Worm (Caenorhabditis elegans): ENCODE measurements around the gene C02B10.6.

The C02B10.6 gene

DNA sequence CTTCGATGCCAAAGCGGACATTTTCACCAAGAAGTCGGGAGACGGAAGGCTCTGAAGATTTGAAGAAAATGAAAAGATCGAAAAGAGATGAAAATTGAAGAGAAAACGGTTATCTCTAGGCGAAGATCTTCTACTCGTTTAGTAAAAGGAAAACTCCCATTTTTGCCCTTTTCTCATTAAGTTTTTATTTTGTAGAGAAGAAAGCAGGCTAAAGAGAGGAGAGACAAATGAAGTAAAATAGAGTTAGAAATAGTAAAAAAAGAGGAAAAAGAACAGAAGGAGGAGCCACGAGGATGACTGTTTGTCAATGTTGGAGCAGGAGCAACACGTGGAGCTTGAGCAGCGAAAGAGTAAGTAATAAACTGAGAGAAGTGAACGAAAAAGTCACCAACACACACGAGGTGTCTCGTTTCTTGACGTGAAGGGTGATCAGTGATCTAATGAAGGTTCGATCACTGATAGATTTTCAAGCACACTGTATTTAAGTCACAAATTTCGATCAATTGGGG is 18.2 kb downstream of the C02B10.6 start, which contains the start of gene ivd-1:
TSS of gene ivd-1 (minus strand) at position 51 of the 509 bp plus-strand sequence.
- TF ChIP-seq grh-1 (GFP tag; IDR thresholded peaks at IDR 0.05) (no peak), blmp-1 (tag; optimal IDR thresholded peaks at IDR 0.05) (peak; percentile 86), snpc-4 (tag; optimal IDR thresholded peaks at IDR 0.05) (no peak), mdl-1 (tag; optimal IDR thresholded peaks at IDR 0.05) (peak in 1 of 2 experiments; percentile 81), mef-2 (tag; optimal IDR thresholded peaks at IDR 0.05) (no peak), nhr-19 (GFP tag; conservative IDR thresholded peaks at IDR 0.05) (no peak; the same call in 1 of the 2 replicates), jun-1 (tag; optimal IDR thresholded peaks at IDR 0.05) (no peak), ets-5 (GFP tag; IDR thresholded peaks at IDR 0.05) (no peak), nhr-90 (tag; optimal IDR thresholded peaks at IDR 0.05; ENCODE audit: poor library complexity) (no peak), fkh-10 (GFP tag; optimal IDR thresholded peaks at IDR 0.05) (no peak), ceh-8 (GFP tag; optimal IDR thresholded peaks at IDR 0.05) (no peak), ces-1 (GFP tag; optimal IDR thresholded peaks at IDR 0.05) (no peak), nhr-237 (tag; optimal IDR thresholded peaks at IDR 0.05) (no peak), isw-1 (GFP tag; IDR thresholded peaks at IDR 0.05) (no peak), lin-14 (GFP tag; optimal IDR thresholded peaks at IDR 0.05) (peak; percentile 51), ceh-88 (GFP tag; IDR thresholded peaks at IDR 0.05) (no peak), nhr-12 (tag; optimal IDR thresholded peaks at IDR 0.05) (no peak), egl-13 (tag; optimal IDR thresholded peaks at IDR 0.05) (no peak), fkh-4 (tag; optimal IDR thresholded peaks at IDR 0.05; ENCODE audit: borderline replicate concordance) (no peak), alr-1 (tag; optimal IDR thresholded peaks at IDR 0.05; ENCODE audit: borderline replicate concordance) (no peak), rnt-1 (tag; optimal IDR thresholded peaks at IDR 0.05) (peak; percentile 24), nhr-11 (tag; optimal IDR thresholded peaks at IDR 0.05) (no peak), efl-1 (optimal IDR thresholded peaks at IDR 0.05) (no peak), efl-1 (GFP tag; optimal IDR thresholded peaks at IDR 0.05 in 1 of 2) (peak in 1 of 2 experiments; percentile 85), nhr-71 (tag; optimal IDR thresholded peaks at IDR 0.05) (peak; percentile 49), fos-1 (tag; optimal IDR thresholded peaks at IDR 0.05) (no peak), nhr-76 (tag; optimal IDR thresholded peaks at IDR 0.05) (no peak), nhr-28 (tag; optimal IDR thresholded peaks at IDR 0.05) (no peak), ceh-63 (GFP tag; optimal IDR thresholded peaks at IDR 0.05) (no peak), mep-1 (tag; optimal IDR thresholded peaks at IDR 0.05) (peak; percentile 18), nhr-20 (tag; optimal IDR thresholded peaks at IDR 0.05) (peak; percentile 72), unc-30 (tag; optimal IDR thresholded peaks at IDR 0.05) (no peak), nhr-85 (tag) (no peak), unc-86 (tag; optimal IDR thresholded peaks at IDR 0.05) (no peak), lsy-2 (tag; optimal IDR thresholded peaks at IDR 0.05) (peak in 1 of 2 experiments; percentile 46), unc-98 (GFP tag; IDR thresholded peaks at IDR 0.05) (no peak), tlp-1 (tag; optimal IDR thresholded peaks at IDR 0.05) (no peak), zag-1 (tag; optimal IDR thresholded peaks at IDR 0.05) (no peak), aha-1 (tag; optimal IDR thresholded peaks at IDR 0.05) (no peak), F16B12.6 (tag; optimal IDR thresholded peaks at IDR 0.05) (no peak), nhr-47 (tag; optimal IDR thresholded peaks at IDR 0.05) (no peak), nhr-84 (tag; optimal IDR thresholded peaks at IDR 0.05) (no peak), Y116A8C.19 (tag; optimal IDR thresholded peaks at IDR 0.05; ENCODE audit: borderline replicate concordance) (no peak), aly-2 (tag; optimal IDR thresholded peaks at IDR 0.05) (no peak), lin-39 (tag; optimal IDR thresholded peaks at IDR 0.05) (no peak), pqm-1 (tag; optimal IDR thresholded peaks at IDR 0.05) (no peak), vab-15 (tag; optimal IDR thresholded peaks at IDR 0.05) (no peak), elt-3 (tag; optimal IDR thresholded peaks at IDR 0.05) (no peak), lir-3 (tag; optimal IDR thresholded peaks at IDR 0.05; ENCODE audit: poor library complexity) (peak; percentile 28), unc-62 (GFP tag; optimal IDR thresholded peaks at IDR 0.05) (no peak), ceh-90 (tag; optimal IDR thresholded peaks at IDR 0.05) (no peak), lin-35 (GFP tag; optimal IDR thresholded peaks at IDR 0.05) (peak in 1 of 2 experiments; percentile 39), C34B4.2 (tag; optimal IDR thresholded peaks at IDR 0.05) (no peak), zip-4 (GFP tag; optimal IDR thresholded peaks at IDR 0.05) (no peak)
